Fruit fly (Drosophila melanogaster) whole organism, prepupa: Measurements from ENCODE around the gene mxt.

ENCODE experiments used
- CG10669 ChIP-seq: fragments of 200-800 bp; sonication (Bioruptor generic); optimal IDR thresholded peaks from 3 replicates; lab custom pipeline; 2018; ENCODE audit warnings: missing biosample characterization, mild to moderate bottlenecking, missing genetic modification characterization, moderate library complexity
- CG11294 ChIP-seq: fragments of 200-800 bp; sonication (Bioruptor generic); IDR thresholded peaks from 2 replicates; pipeline ENCODE4 v1.3.6; 2022; ENCODE audit warnings: missing biosample characterization, missing genetic modification characterization
- CG11902 ChIP-seq: fragments of 200-800 bp; sonication (Bioruptor generic); optimal IDR thresholded peaks from 3 replicates; lab custom pipeline; 2016; ENCODE audit warnings: missing biosample characterization, missing genetic modification characterization
- CG15336 ChIP-seq: fragments of 200-800 bp; sonication (Bioruptor generic); IDR thresholded peaks from 2 replicates; pipeline ENCODE4 v1.3.6; 2022; ENCODE audit warnings: missing biosample characterization, missing genetic modification characterization
- CG1621 ChIP-seq: fragments of 200-800 bp; sonication (Bioruptor generic); optimal IDR thresholded peaks from 3 replicates; lab custom pipeline; 2018; ENCODE audit warnings: missing biosample characterization, mild to moderate bottlenecking, missing genetic modification characterization
- CG3032 ChIP-seq: fragments of 200-800 bp; optimal IDR thresholded peaks from 2 replicates; lab custom pipeline; 2019; ENCODE audit warnings: missing biosample characterization, mild to moderate bottlenecking, missing genetic modification characterization, moderate library complexity
- CG31627 ChIP-seq: fragments of 200-800 bp; sonication (Bioruptor generic); optimal IDR thresholded peaks from 3 replicates; lab custom pipeline; 2016; ENCODE audit warnings: missing biosample characterization, missing genetic modification characterization
- CG32006 ChIP-seq: fragments of 200-800 bp; sonication (Bioruptor generic); optimal IDR thresholded peaks from 3 replicates; lab custom pipeline; 2017; ENCODE audit warnings: missing biosample characterization, mild to moderate bottlenecking, missing genetic modification characterization
- CG34406 ChIP-seq: fragments of 200-800 bp; sonication (Bioruptor generic); optimal IDR thresholded peaks from 3 replicates; lab custom pipeline; 2016; ENCODE audit warnings: missing biosample characterization, missing genetic modification characterization
- CG6163 ChIP-seq: fragments of 200-800 bp; sonication (Bioruptor generic); IDR thresholded peaks from 3 replicates; pipeline ENCODE4 v1.3.6; 2022; ENCODE audit warnings: missing biosample characterization, missing genetic modification characterization
- CG6276 ChIP-seq: fragments of 200-800 bp; sonication (Bioruptor generic); optimal IDR thresholded peaks from 2 replicates; lab custom pipeline; 2017; ENCODE audit warnings: missing biosample characterization, mild to moderate bottlenecking, missing genetic modification characterization
- CG6792 ChIP-seq: fragments of 200-800 bp; sonication (Bioruptor generic); optimal IDR thresholded peaks from 3 replicates; lab custom pipeline; 2016; ENCODE audit warnings: missing biosample characterization, missing genetic modification characterization
- CG6808 ChIP-seq: fragments of 200-800 bp; sonication (Bioruptor generic); optimal IDR thresholded peaks from 3 replicates; lab custom pipeline; 2017; ENCODE audit warnings: missing biosample characterization, missing genetic modification characterization, mild to moderate bottlenecking, moderate library complexity, missing genetic modification reagents
- CG6854 ChIP-seq: fragments of 200-800 bp; sonication (Bioruptor generic); optimal IDR thresholded peaks from 2 replicates; lab custom pipeline; 2017; ENCODE audit warnings: missing biosample characterization, mild to moderate bottlenecking, missing genetic modification characterization
- CG8119 ChIP-seq: fragments of 200-800 bp; sonication (Bioruptor generic); IDR thresholded peaks from 3 replicates; pipeline ENCODE4 v1.3.6; 2022; ENCODE audit warnings: missing biosample characterization, missing genetic modification characterization
- CG8319 ChIP-seq: fragments of 200-800 bp; sonication (Bioruptor generic); optimal IDR thresholded peaks from 3 replicates; lab custom pipeline; 2016; ENCODE audit warnings: missing biosample characterization, missing genetic modification characterization
- CG9139 ChIP-seq: fragments of 200-800 bp; sonication (Bioruptor generic); optimal IDR thresholded peaks from 3 replicates; lab custom pipeline; 2017; ENCODE audit warnings: missing biosample characterization, mild to moderate bottlenecking, missing genetic modification characterization
- Eip78C ChIP-seq: fragments of 200-800 bp; sonication (Bioruptor generic); peaks from one replicate; lab custom pipeline; 2016; ENCODE audit warnings: missing biosample characterization, missing genetic modification characterization
- Eip93F ChIP-seq: fragments of 200-800 bp; sonication (Bioruptor generic); optimal IDR thresholded peaks from 2 replicates; lab custom pipeline; 2016; ENCODE audit warnings: missing biosample characterization, mild to moderate bottlenecking, missing genetic modification characterization
- Ets21C ChIP-seq: fragments of 200-800 bp; sonication (Bioruptor generic); optimal IDR thresholded peaks from 3 replicates; lab custom pipeline; 2016; ENCODE audit warnings: missing biosample characterization, missing genetic modification characterization
- Ets96B ChIP-seq: fragments of 200-800 bp; optimal IDR thresholded peaks from 2 replicates; lab custom pipeline; 2019; ENCODE audit warnings: missing biosample characterization, mild to moderate bottlenecking, missing genetic modification characterization, moderate library complexity
- Gug ChIP-seq: fragments of 200-800 bp; sonication (Bioruptor generic); IDR thresholded peaks from 2 replicates; pipeline ENCODE4 v1.3.6; 2022; ENCODE audit warnings: missing biosample characterization, missing genetic modification characterization
- Hr39 ChIP-seq: fragments of 200-800 bp; sonication (Bioruptor generic); optimal IDR thresholded peaks from 2 replicates; lab custom pipeline; 2016; ENCODE audit warnings: missing biosample characterization, missing genetic modification characterization
- Hr4 ChIP-seq: fragments of 200-800 bp; sonication (Bioruptor generic); optimal IDR thresholded peaks from 3 replicates; lab custom pipeline; 2016; ENCODE audit warnings: missing biosample characterization, missing genetic modification characterization
- Lpt ChIP-seq: fragments of 200-800 bp; sonication (Bioruptor generic); optimal IDR thresholded peaks from 3 replicates; lab custom pipeline; 2016; ENCODE audit warnings: missing biosample characterization, missing genetic modification characterization
- Smox ChIP-seq: fragments of 200-800 bp; sonication (Bioruptor generic); optimal IDR thresholded peaks from 3 replicates; lab custom pipeline; 2016; ENCODE audit warnings: missing biosample characterization, missing genetic modification characterization
- Sox14 ChIP-seq: fragments of 200-800 bp; sonication (Bioruptor generic); optimal IDR thresholded peaks from 3 replicates; lab custom pipeline; 2016; ENCODE audit warnings: missing biosample characterization, missing genetic modification characterization
- acj6 ChIP-seq: fragments of 200-800 bp; sonication (Bioruptor generic); optimal IDR thresholded peaks from 3 replicates; lab custom pipeline; 2016; ENCODE audit warnings: missing biosample characterization, missing genetic modification characterization
- cyc ChIP-seq: fragments of 200-800 bp; sonication (Bioruptor generic); optimal IDR thresholded peaks from 3 replicates; lab custom pipeline; 2016; ENCODE audit warnings: missing biosample characterization, missing genetic modification characterization
- eg ChIP-seq: fragments of 200-800 bp; sonication (Bioruptor generic); IDR thresholded peaks from 3 replicates; pipeline ENCODE4 v1.3.6; 2022; ENCODE audit warnings: missing biosample characterization, missing genetic modification characterization
- esn ChIP-seq: fragments of 200-800 bp; sonication (Bioruptor generic); optimal IDR thresholded peaks from 2 replicates; lab custom pipeline; 2016; ENCODE audit warnings: missing biosample characterization, mild to moderate bottlenecking, missing genetic modification characterization, moderate library complexity
- fd59A ChIP-seq: fragments of 200-800 bp; sonication (Bioruptor generic); optimal IDR thresholded peaks from 2 replicates; lab custom pipeline; 2017; ENCODE audit warnings: missing biosample characterization, mild to moderate bottlenecking, missing genetic modification characterization, missing genetic modification reagents
- fkh ChIP-seq: fragments of 200-800 bp; sonication (Bioruptor generic); optimal IDR thresholded peaks from 3 replicates; lab custom pipeline; 2017; ENCODE audit warnings: missing biosample characterization, mild to moderate bottlenecking, missing genetic modification characterization, moderate library complexity
- pdm3 ChIP-seq: fragments of 200-800 bp; sonication (Bioruptor generic); optimal IDR thresholded peaks from 3 replicates; lab custom pipeline; 2016; ENCODE audit warnings: missing biosample characterization, missing genetic modification characterization
- ss ChIP-seq, 2 experiments: fragments of 200-800 bp; sonication (Bioruptor generic); optimal IDR thresholded peaks; 2 replicates in 1 of 2; 3 replicates in 1 of 2; lab custom pipeline; 2017 to 2018; ENCODE audit warnings: mild to moderate bottlenecking in 2 of 2, missing biosample characterization in 2 of 2, missing genetic modification characterization in 2 of 2, moderate library complexity in 1 of 2
- svp ChIP-seq: fragments of 200-800 bp; sonication (Bioruptor generic); peaks from one replicate; lab custom pipeline; 2016; ENCODE audit warnings: missing biosample characterization, missing genetic modification characterization
- topi ChIP-seq: fragments of 200-800 bp; sonication (Bioruptor generic); optimal IDR thresholded peaks from 3 replicates; lab custom pipeline; 2016; ENCODE audit warnings: missing biosample characterization, missing genetic modification characterization
- vri ChIP-seq: fragments of 200-800 bp; sonication (Bioruptor generic); optimal IDR thresholded peaks from 3 replicates; lab custom pipeline; 2016; ENCODE audit warnings: missing biosample characterization, mild to moderate bottlenecking, missing genetic modification characterization

The mxt gene

dm6 chr2L:4818056-4818455 lies 29.0 kb downstream of the mxt start, which contains the start of gene CG3225:
Gene CG3225 (minus strand): TSS chr2L:4818245.
- TF ChIP-seq fkh (GFP tag; lab: Kevin White, UChicago), result peak; percentile 68
- no peak for TF ChIP-seq CG6163
- TF ChIP-seq Ets96B (tag; lab: Kevin White, UChicago), result no peak
- TF ChIP-seq cyc, result no peak

- TF ChIP-seq CG6276 (GFP tag; lab: Kevin White, UChicago) (no peak), CG10669 (no peak), CG32006 (GFP tag; lab: Kevin White, UChicago) (no peak), Eip78C (GFP tag; lab: Kevin White, UChicago) (no peak), eg (GFP tag; lab: Robert Waterston, UW) (no peak), Hr39 (GFP tag; lab: Kevin White, UChicago) (no peak), topi (GFP tag; lab: Kevin White, UChicago) (no peak), pdm3 (GFP tag; lab: Kevin White, UChicago) (no peak)
Measured at dm6 chr2L:4813023-4813339, 34.1 kb downstream of the mxt start.

dm6 chr2L:4812261-4813022 lies 34.7 kb downstream of the mxt start, which contains the start of gene CG15629:
Gene CG15629 (plus strand): TSS chr2L:4813009.
- TF ChIP-seq Sox14 (GFP tag; lab: Kevin White, UChicago) (no peak), CG31627 (GFP tag; lab: Kevin White, UChicago) (no peak)

- TF ChIP-seq Eip93F (GFP tag; lab: Kevin White, UChicago), result peak; percentile 89
- TF ChIP-seq CG1621 (tag; lab: Kevin White, UChicago), result peak; percentile 99
- peak; percentile 43; the same call in 2 of the 3 replicates for TF ChIP-seq CG6163
- TF ChIP-seq svp (GFP tag; lab: Kevin White, UChicago), result peak; percentile 94
- TF ChIP-seq CG11294, result 0 out of 2 replicates have a peak, but pooled peaks have one; percentile 10
- TF ChIP-seq CG6276 (GFP tag; lab: Kevin White, UChicago), result no peak
- TF ChIP-seq CG15336 (GFP tag; lab: Robert Waterston, UW), result peak; percentile 52; the same call in 1 of the 2 replicates
- TF ChIP-seq acj6 (GFP tag; lab: Kevin White, UChicago), result no peak
- peak; percentile 35; the same call in 1 of the 3 replicates for TF ChIP-seq CG8119 (GFP tag; lab: Robert Waterston, UW)
- TF ChIP-seq fkh (GFP tag; lab: Kevin White, UChicago), result no peak
- no peak for TF ChIP-seq CG8319 (GFP tag; lab: Kevin White, UChicago)
- TF ChIP-seq Gug (GFP tag; lab: Robert Waterston, UW), result 0 out of 2 replicates have a peak, but pooled peaks have one; percentile 17
- TF ChIP-seq CG6854 (GFP tag; lab: Kevin White, UChicago), result peak; percentile 38
- TF ChIP-seq CG3032 (tag; lab: Kevin White, UChicago), result no peak
- peak; percentile 58 for TF ChIP-seq Lpt (GFP tag; lab: Kevin White, UChicago)
- TF ChIP-seq ss (GFP tag; optimal IDR thresholded peaks at IDR 0.05; lab: Kevin White, UChicago), result peak in 1 of 2 experiments; percentile 27
Measured at dm6 chr2L:4811491-4812058, 35.5 kb downstream of the mxt start.

- TF ChIP-seq CG6792 (GFP tag; lab: Kevin White, UChicago) (peak; percentile 65), fd59A (GFP tag; lab: Kevin White, UChicago) (peak; percentile 69), Gug (GFP tag; lab: Robert Waterston, UW) (no peak), Hr4 (GFP tag; lab: Kevin White, UChicago) (peak; percentile 64), CG6276 (GFP tag; lab: Kevin White, UChicago) (peak; percentile 67), pdm3 (GFP tag; lab: Kevin White, UChicago) (peak; percentile 64), CG34406 (peak; percentile 57), CG6808 (GFP tag; lab: Kevin White, UChicago) (peak; percentile 77), Hr39 (GFP tag; lab: Kevin White, UChicago) (peak; percentile 59), topi (GFP tag; lab: Kevin White, UChicago) (peak; percentile 61), CG9139 (GFP tag; lab: Kevin White, UChicago) (peak; percentile 11), CG32006 (GFP tag; lab: Kevin White, UChicago) (peak; percentile 85), Smox (GFP tag; lab: Kevin White, UChicago) (peak; percentile 65), CG10669 (peak; percentile 58), CG15336 (GFP tag; lab: Robert Waterston, UW) (peak; percentile 66), CG11902 (GFP tag; lab: Kevin White, UChicago) (peak; percentile 46), vri (peak; percentile 17), ss (GFP tag; optimal IDR thresholded peaks at IDR 0.05; lab: Kevin White, UChicago) (peak; percentile 39 to 63), Ets21C (GFP tag; lab: Kevin White, UChicago) (peak; percentile 12), esn (peak; percentile 83), CG8119 (GFP tag; lab: Robert Waterston, UW) (peak; percentile 35; the same call in 2 of the 3 replicates), svp (GFP tag; lab: Kevin White, UChicago) (no peak)
Measured at dm6 chr2L:4810697-4811490, 36.2 kb downstream of the mxt start.
